Worm (Caenorhabditis elegans) whole organism, late embryonic: ENCODE measurements around the gene srd-8.

ENCODE experiments used
- C38D4.7 ChIP-seq: fragments of 200-800 bp; sonication (Bioruptor generic); optimal IDR thresholded peaks from 2 replicates; lab custom pipeline; 2018; ENCODE audit warnings: mild to moderate bottlenecking, missing genetic modification characterization, moderate library complexity, missing compliant biosample characterization
- T23F11.4 ChIP-seq: fragments of 200-800 bp; sonication (Bioruptor generic); optimal IDR thresholded peaks from 2 replicates; lab custom pipeline; 2018; ENCODE audit warnings: mild to moderate bottlenecking, missing genetic modification characterization, missing compliant biosample characterization
- ama-1 ChIP-seq: fragments of 150-350 bp; optimal IDR thresholded peaks from 2 replicates; lab custom pipeline; 2014
- ceh-14 ChIP-seq: sonication (generic microtip); optimal IDR thresholded peaks from 2 replicates; lab custom pipeline; 2016; ENCODE audit warnings: missing genotype, missing genetic modification characterization, missing compliant biosample characterization
- ceh-18 ChIP-seq: sonication (generic microtip); optimal IDR thresholded peaks from 2 replicates; lab custom pipeline; 2016; ENCODE audit warnings: missing genetic modification characterization, missing compliant biosample characterization
- ceh-19 ChIP-seq: fragments of 200-800 bp; sonication (Bioruptor generic); optimal IDR thresholded peaks from 2 replicates; lab custom pipeline; 2018; ENCODE audit warnings: mild to moderate bottlenecking, missing genetic modification characterization, missing compliant biosample characterization
- ceh-22 ChIP-seq: sonication (generic microtip); optimal IDR thresholded peaks from 2 replicates; lab custom pipeline; 2017; ENCODE audit warnings: missing biosample characterization, missing genetic modification characterization
- ceh-30 ChIP-seq: fragments of 150-350 bp; optimal IDR thresholded peaks from 2 replicates; lab custom pipeline; 2014; ENCODE audit warnings: missing biosample characterization, missing genetic modification characterization
- ceh-31 ChIP-seq: sonication (generic microtip); optimal IDR thresholded peaks from 2 replicates; lab custom pipeline; 2016; ENCODE audit warnings: missing genetic modification characterization, missing compliant biosample characterization
- ceh-45 ChIP-seq: fragments of 200-800 bp; sonication (Bioruptor generic); IDR thresholded peaks from 2 replicates; pipeline ENCODE4 v1.3.6; 2022; ENCODE audit warnings: missing genetic modification reagents, missing genetic modification characterization, missing compliant biosample characterization
- ceh-48 ChIP-seq: sonication (generic microtip); optimal IDR thresholded peaks from 2 replicates; lab custom pipeline; 2016; ENCODE audit warnings: missing genetic modification characterization, inconsistent platforms, missing compliant biosample characterization
- ceh-6 ChIP-seq: fragments of 200-800 bp; sonication (Bioruptor generic); optimal IDR thresholded peaks from 2 replicates; lab custom pipeline; 2018; ENCODE audit warnings: mild to moderate bottlenecking, missing genetic modification characterization, missing compliant biosample characterization
- che-1 ChIP-seq: sonication (generic microtip); optimal IDR thresholded peaks from 2 replicates; lab custom pipeline; 2016; ENCODE audit warnings: mild to moderate bottlenecking, missing genetic modification characterization, missing compliant biosample characterization
- dmd-4 ChIP-seq: sonication (generic microtip); optimal IDR thresholded peaks from 2 replicates; lab custom pipeline; 2016; ENCODE audit warnings: borderline replicate concordance, missing genetic modification characterization, missing compliant biosample characterization
- elt-4 ChIP-seq: sonication (generic microtip); optimal IDR thresholded peaks from 2 replicates; lab custom pipeline; 2016; ENCODE audit warnings: missing genetic modification characterization, missing compliant biosample characterization
- ets-4 ChIP-seq: sonication (generic microtip); optimal IDR thresholded peaks from 2 replicates; lab custom pipeline; 2016; ENCODE audit warnings: missing genetic modification characterization, missing compliant biosample characterization
- fax-1 ChIP-seq: sonication (generic microtip); optimal IDR thresholded peaks from 2 replicates; lab custom pipeline; 2016; ENCODE audit warnings: missing genotype, missing genetic modification characterization, missing compliant biosample characterization
- fkh-6 ChIP-seq: sonication (generic microtip); optimal IDR thresholded peaks from 2 replicates; lab custom pipeline; 2016; ENCODE audit warnings: missing genetic modification characterization, missing compliant biosample characterization
- hlh-15 ChIP-seq: sonication (generic microtip); optimal IDR thresholded peaks from 2 replicates; lab custom pipeline; 2016; ENCODE audit warnings: missing genetic modification characterization, missing compliant biosample characterization
- hlh-30 ChIP-seq: sonication (generic microtip); optimal IDR thresholded peaks from 2 replicates; lab custom pipeline; 2017; ENCODE audit warnings: antibody characterized with exemption, missing genetic modification characterization, missing compliant biosample characterization; ENCODE audit not compliant: insufficient read depth
- lin-11 ChIP-seq: fragments of 200-800 bp; sonication (Bioruptor generic); optimal IDR thresholded peaks from 2 replicates; lab custom pipeline; 2018; ENCODE audit warnings: mild to moderate bottlenecking, missing genetic modification characterization, missing compliant biosample characterization
- madf-2 ChIP-seq: sonication (generic microtip); optimal IDR thresholded peaks from 2 replicates; lab custom pipeline; 2017; ENCODE audit warnings: missing genetic modification characterization, missing compliant biosample characterization
- mec-3 ChIP-seq: sonication (generic microtip); optimal IDR thresholded peaks from 2 replicates; lab custom pipeline; 2016; ENCODE audit warnings: borderline replicate concordance, missing genetic modification characterization, missing compliant biosample characterization
- nfya-1 ChIP-seq: sonication (generic microtip); optimal IDR thresholded peaks from 2 replicates; lab custom pipeline; 2017; ENCODE audit warnings: missing genetic modification characterization, mild to moderate bottlenecking, missing compliant biosample characterization, antibody characterized with exemption, moderate library complexity
- nhr-11 ChIP-seq: fragments of 150-350 bp; optimal IDR thresholded peaks from 2 replicates; lab custom pipeline; 2014; ENCODE audit warnings: missing biosample characterization, missing genetic modification characterization
- nhr-232 ChIP-seq: sonication (generic microtip); optimal IDR thresholded peaks from 2 replicates; lab custom pipeline; 2016; ENCODE audit warnings: missing genetic modification characterization, missing compliant biosample characterization
- pax-1 ChIP-seq: fragments of 150-350 bp; optimal IDR thresholded peaks from 2 replicates; lab custom pipeline; 2014; ENCODE audit warnings: missing biosample characterization, missing genetic modification characterization
- pha-2 ChIP-seq: sonication (generic microtip); optimal IDR thresholded peaks from 2 replicates; lab custom pipeline; 2017; ENCODE audit warnings: mild to moderate bottlenecking, missing genetic modification characterization, missing compliant biosample characterization
- sox-2 ChIP-seq: fragments of 200-800 bp; sonication (Bioruptor generic); IDR thresholded peaks from 2 replicates; pipeline ENCODE4 v1.3.6; 2022; ENCODE audit warnings: missing genetic modification reagents, missing genetic modification characterization, missing compliant biosample characterization
- sox-4 ChIP-seq: sonication (generic microtip); optimal IDR thresholded peaks from 2 replicates; lab custom pipeline; 2017; ENCODE audit warnings: mild to moderate bottlenecking, missing genetic modification characterization, inconsistent platforms, missing compliant biosample characterization
- syd-9 ChIP-seq: sonication (generic microtip); optimal IDR thresholded peaks from 2 replicates; lab custom pipeline; 2016; ENCODE audit warnings: mild to moderate bottlenecking, missing genetic modification characterization, moderate library complexity, missing compliant biosample characterization
- tbx-2 ChIP-seq: sonication (generic microtip); optimal IDR thresholded peaks from 2 replicates; lab custom pipeline; 2016; ENCODE audit warnings: missing genetic modification characterization, missing compliant biosample characterization
- ttx-3 ChIP-seq: sonication (generic microtip); optimal IDR thresholded peaks from 2 replicates; lab custom pipeline; 2016; ENCODE audit warnings: missing genetic modification reagents, missing genetic modification characterization, missing compliant biosample characterization
- unc-3 ChIP-seq, 2 experiments: fragments of 200-800 bp in 1 of 2; sonication (Bioruptor generic) in 1 of 2; sonication (generic microtip) in 1 of 2; conservative IDR thresholded peaks in 1 of 2; optimal IDR thresholded peaks in 1 of 2; 2 replicates each; pipeline versions ENCODE4 v1.3.6 to Lab custom; 2016 to 2022; ENCODE audit warnings: missing compliant biosample characterization in 2 of 2, missing genetic modification characterization in 2 of 2, missing genetic modification reagents in 1 of 2
- unc-55 ChIP-seq: sonication (generic microtip); optimal IDR thresholded peaks from 2 replicates; lab custom pipeline; 2017; ENCODE audit warnings: missing biosample characterization, missing genetic modification reagents, missing genetic modification characterization
- zip-5 ChIP-seq: sonication (generic microtip); optimal IDR thresholded peaks from 2 replicates; lab custom pipeline; 2016; ENCODE audit warnings: missing genetic modification characterization, missing compliant biosample characterization
- ztf-16 ChIP-seq: sonication (generic microtip); optimal IDR thresholded peaks from 2 replicates; lab custom pipeline; 2017; ENCODE audit warnings: missing genetic modification characterization, missing compliant biosample characterization

The srd-8 gene

DNA sequence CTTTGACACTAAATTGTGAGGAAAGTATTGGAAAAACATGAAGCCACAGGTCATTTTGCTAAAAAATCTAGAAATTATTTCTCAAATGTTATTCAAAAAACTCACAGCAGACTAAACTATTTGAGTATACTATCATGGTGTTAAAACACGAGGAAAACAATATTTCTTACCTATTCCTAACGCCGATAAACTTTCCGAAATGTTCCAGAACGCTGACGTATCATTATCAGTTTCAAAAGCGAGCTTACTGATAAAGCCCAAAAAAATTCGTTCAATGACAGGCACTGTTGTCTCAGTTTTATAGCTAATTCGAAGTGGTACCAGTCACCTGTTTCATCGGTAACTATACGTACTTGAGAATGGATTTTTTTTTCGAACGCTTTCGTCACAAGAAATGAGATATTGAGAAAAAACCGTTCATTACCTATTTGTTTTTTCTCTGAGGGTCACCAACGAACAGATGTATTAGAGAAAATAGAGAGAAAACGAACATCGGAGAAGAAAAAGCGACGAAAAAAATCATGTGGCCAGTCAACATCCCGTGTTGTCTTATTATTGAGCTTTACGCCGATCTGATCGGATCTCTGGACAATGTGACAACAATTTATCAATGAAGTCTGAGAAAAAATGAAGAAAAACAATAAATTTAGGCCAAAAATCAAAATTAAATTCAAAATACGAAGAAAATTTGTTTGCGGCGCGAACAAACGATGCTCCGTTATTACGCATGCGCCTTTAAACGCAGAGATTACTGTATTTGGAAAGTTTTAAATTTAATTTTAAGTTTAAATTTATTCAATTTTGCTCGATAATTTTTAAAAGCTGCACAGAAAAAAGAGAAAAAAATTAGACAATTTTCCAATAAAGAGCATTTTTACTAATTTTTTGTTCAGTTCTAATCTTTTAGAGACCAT lies 21.0 kb upstream of the srd-8 start:
- TF ChIP-seq ceh-45 (GFP tag; lab: Robert Waterston, UW) (no peak), hlh-30 (tag; lab: Kevin White, UChicago) (no peak), sox-2 (GFP tag; lab: Robert Waterston, UW) (no peak), nhr-11 (tag; lab: Kevin White, UChicago) (no peak), ceh-19 (GFP tag; lab: Kevin White, UChicago) (no peak)

DNA sequence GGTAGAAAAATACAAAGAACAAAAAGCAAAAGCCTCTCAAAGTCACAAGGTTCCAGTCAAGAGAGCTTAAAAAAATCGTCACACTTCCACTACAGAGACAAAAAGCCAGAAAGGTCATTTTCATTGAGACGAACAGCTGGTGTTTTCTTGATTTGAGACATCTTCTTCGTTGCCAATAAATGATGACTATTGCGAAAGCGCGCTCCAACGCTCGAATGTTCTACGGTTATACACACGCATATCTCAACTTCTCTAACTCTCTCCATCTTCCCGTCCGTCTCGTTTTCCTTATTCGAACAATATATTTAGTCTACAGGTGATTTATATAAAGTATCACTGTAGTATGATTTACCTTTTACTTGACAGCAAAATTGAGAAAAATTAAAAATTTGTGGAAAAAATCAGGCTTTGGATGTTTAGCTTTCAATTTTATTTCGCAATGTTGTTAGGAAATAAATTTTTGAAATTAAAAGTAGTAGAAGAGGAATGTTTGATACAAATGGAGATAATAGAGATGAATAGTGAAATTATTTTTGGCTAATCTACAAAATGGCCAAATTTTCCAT lies 20.0 kb upstream of the srd-8 start:
- TF ChIP-seq ceh-31: peak; percentile 19
- TF ChIP-seq unc-55 (GFP tag; lab: Kevin White, UChicago): peak; percentile 73
- no peak for TF ChIP-seq pha-2 (tag; lab: Kevin White, UChicago)
- TF ChIP-seq ceh-45 (GFP tag; lab: Robert Waterston, UW): no peak
- TF ChIP-seq fax-1: no peak
- peak; percentile 4 for TF ChIP-seq nfya-1
- TF ChIP-seq hlh-15 (tag; lab: Kevin White, UChicago): no peak
- TF ChIP-seq hlh-30 (tag; lab: Kevin White, UChicago): peak; percentile 30
- no peak for TF ChIP-seq T23F11.4
- no peak for TF ChIP-seq ceh-6 (GFP tag; lab: Kevin White, UChicago)
- no peak for TF ChIP-seq ceh-22 (tag; lab: Kevin White, UChicago)
- TF ChIP-seq ceh-48: no peak

ce11 chrIV:5664375-5665004 lies 19.1 kb upstream of the srd-8 start, which contains the start of gene bec-1:
Gene bec-1, minus strand, starts transcription at chrIV:5664425.
- no peak for TF ChIP-seq syd-9
- no peak for TF ChIP-seq ceh-18 (tag; lab: Kevin White, UChicago)
- no peak for TF ChIP-seq pha-2 (tag; lab: Kevin White, UChicago)
- no peak for TF ChIP-seq ceh-31
- TF ChIP-seq ceh-48: no peak
- TF ChIP-seq ceh-30 (tag; lab: Kevin White, UChicago): no peak
- no peak for TF ChIP-seq tbx-2 (tag; lab: Kevin White, UChicago)
- no peak for TF ChIP-seq sox-4 (tag; lab: Kevin White, UChicago)
- TF ChIP-seq elt-4 (tag; lab: Kevin White, UChicago): no peak
- TF ChIP-seq ztf-16 (tag; lab: Kevin White, UChicago): no peak
- TF ChIP-seq zip-5 (tag; lab: Kevin White, UChicago): no peak
- no peak for TF ChIP-seq dmd-4 (tag; lab: Kevin White, UChicago)
- TF ChIP-seq lin-11 (tag; lab: Kevin White, UChicago): no peak
- no peak for TF ChIP-seq unc-3 (GFP tag; conservative IDR thresholded peaks at IDR 0.05; lab: Robert Waterston, UW)
- no peak for TF ChIP-seq unc-3 (tag; optimal IDR thresholded peaks at IDR 0.05; lab: Kevin White, UChicago)

DNA sequence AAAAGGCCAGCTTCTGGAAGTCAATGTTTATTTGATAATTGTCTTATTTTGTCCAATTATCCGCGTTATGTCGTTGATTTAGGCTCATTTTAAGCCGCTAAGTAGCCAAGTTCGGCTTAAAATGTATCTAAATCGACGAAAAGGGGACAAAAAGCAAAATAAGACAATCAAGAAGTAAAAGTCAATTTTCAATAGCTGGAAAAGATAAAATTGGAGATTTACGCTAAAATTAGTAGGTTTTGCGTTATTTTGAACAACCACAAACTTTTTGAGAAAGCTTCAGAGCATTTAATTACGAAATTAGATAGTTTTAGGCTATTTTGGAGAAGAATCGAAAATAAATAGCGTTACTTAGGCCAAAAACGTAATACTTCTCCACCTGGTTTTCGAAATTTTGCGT lies 17.5 kb upstream of the srd-8 start:
- TF ChIP-seq ceh-6 (GFP tag; lab: Kevin White, UChicago) (no peak), ceh-14 (no peak), mec-3 (no peak), madf-2 (tag; lab: Kevin White, UChicago) (no peak), ets-4 (tag; lab: Kevin White, UChicago) (no peak), hlh-15 (tag; lab: Kevin White, UChicago) (no peak), nfya-1 (no peak), ttx-3 (tag; lab: Kevin White, UChicago) (no peak), ceh-48 (no peak), nhr-232 (tag; lab: Kevin White, UChicago) (no peak), ceh-18 (tag; lab: Kevin White, UChicago) (no peak), che-1 (tag; lab: Kevin White, UChicago) (no peak), ceh-45 (GFP tag; lab: Robert Waterston, UW) (no peak), ama-1 (lab: Kevin White, UChicago) (no peak), fkh-6 (no peak), ceh-31 (no peak), T23F11.4 (no peak), pax-1 (no peak), C38D4.7 (GFP tag; lab: Kevin White, UChicago) (no peak), sox-2 (GFP tag; lab: Robert Waterston, UW) (no peak)
